Fruit fly (Drosophila melanogaster) whole organism, pupa: ENCODE results near the gene Sp7.

Experiments used
- CG10348 ChIP-seq: fragments of 200-800 bp; sonication (Bioruptor generic); IDR thresholded peaks from 2 replicates; pipeline ENCODE4 v1.3.6; 2022; ENCODE audit warnings: missing biosample characterization, missing genetic modification characterization
- CG12605 ChIP-seq: fragments of 200-800 bp; sonication (Bioruptor generic); IDR thresholded peaks from 2 replicates; pipeline ENCODE4 v1.3.6; 2022; ENCODE audit warnings: missing biosample characterization, missing genetic modification characterization
- CG13204 ChIP-seq: fragments of 200-800 bp; sonication (Bioruptor generic); optimal IDR thresholded peaks from 2 replicates; lab custom pipeline; 2018; ENCODE audit warnings: missing biosample characterization, mild to moderate bottlenecking, missing genetic modification characterization, moderate library complexity
- CG14655 ChIP-seq: fragments of 200-800 bp; sonication (Bioruptor generic); optimal IDR thresholded peaks from 3 replicates; lab custom pipeline; 2017; ENCODE audit warnings: mild to moderate bottlenecking, missing biosample characterization, missing genetic modification reagents, missing genetic modification characterization
- CG15710 ChIP-seq: fragments of 200-800 bp; sonication (Bioruptor generic); optimal IDR thresholded peaks from 2 replicates; lab custom pipeline; 2018; ENCODE audit warnings: missing biosample characterization, mild to moderate bottlenecking, missing genetic modification characterization, moderate library complexity
- CG17806 ChIP-seq: fragments of 200-800 bp; sonication (Bioruptor generic); optimal IDR thresholded peaks from 2 replicates; lab custom pipeline; 2018; ENCODE audit warnings: missing biosample characterization, mild to moderate bottlenecking, missing genetic modification characterization, moderate library complexity
- CG32121 ChIP-seq: fragments of 200-800 bp; sonication (Bioruptor generic); IDR thresholded peaks from 2 replicates; pipeline ENCODE4 v1.3.6; 2022; ENCODE audit warnings: missing biosample characterization, missing genetic modification characterization
- CG34367 ChIP-seq: fragments of 200-800 bp; sonication (Bioruptor generic); optimal IDR thresholded peaks from 2 replicates; lab custom pipeline; 2018; ENCODE audit warnings: missing biosample characterization, mild to moderate bottlenecking, missing genetic modification characterization
- CG4496 ChIP-seq: fragments of 200-800 bp; sonication (Bioruptor generic); IDR thresholded peaks from 3 replicates; pipeline ENCODE4 v1.3.6; 2022; ENCODE audit warnings: missing biosample characterization, missing genetic modification characterization
- CG8159 ChIP-seq: fragments of 200-800 bp; sonication (Bioruptor generic); optimal IDR thresholded peaks from 3 replicates; lab custom pipeline; 2018; ENCODE audit warnings: missing biosample characterization, mild to moderate bottlenecking, missing genetic modification characterization, moderate library complexity
- CG8301 ChIP-seq: fragments of 200-800 bp; sonication (Bioruptor generic); optimal IDR thresholded peaks from 2 replicates; lab custom pipeline; 2018; ENCODE audit warnings: missing biosample characterization, mild to moderate bottlenecking, missing genetic modification characterization
- CG9948 ChIP-seq: fragments of 200-800 bp; sonication (Bioruptor generic); optimal IDR thresholded peaks from 2 replicates; lab custom pipeline; 2018; ENCODE audit warnings: missing biosample characterization, mild to moderate bottlenecking, missing genetic modification characterization, moderate library complexity
- D1 ChIP-seq: fragments of 200-800 bp; sonication (Bioruptor generic); optimal IDR thresholded peaks from 2 replicates; lab custom pipeline; 2018; ENCODE audit warnings: missing biosample characterization, mild to moderate bottlenecking, missing genetic modification characterization, moderate library complexity
- EcR ChIP-seq: fragments of 200-800 bp; sonication (Bioruptor generic); optimal IDR thresholded peaks from 3 replicates; lab custom pipeline; 2019; ENCODE audit warnings: missing biosample characterization, missing genetic modification characterization, mild to moderate bottlenecking, moderate library complexity, missing genetic modification reagents
- Ets98B ChIP-seq: fragments of 200-800 bp; sonication (Bioruptor generic); IDR thresholded peaks from 2 replicates; pipeline ENCODE4 v1.3.6; 2022; ENCODE audit warnings: missing biosample characterization, missing genetic modification characterization
- Pif1A ChIP-seq: fragments of 200-800 bp; sonication (Bioruptor generic); optimal IDR thresholded peaks from 3 replicates; lab custom pipeline; 2016; ENCODE audit warnings: missing biosample characterization, missing genetic modification characterization
- Pif1B ChIP-seq: fragments of 200-800 bp; sonication (Bioruptor generic); optimal IDR thresholded peaks from 3 replicates; lab custom pipeline; 2016; ENCODE audit warnings: missing biosample characterization, missing genetic modification characterization
- Snoo ChIP-seq: fragments of 200-800 bp; sonication (Bioruptor generic); optimal IDR thresholded peaks from 3 replicates; lab custom pipeline; 2017; ENCODE audit warnings: missing biosample characterization, mild to moderate bottlenecking, missing genetic modification characterization, inconsistent platforms
- fd96Ca ChIP-seq: fragments of 200-800 bp; sonication (Bioruptor generic); IDR thresholded peaks from 3 replicates; pipeline ENCODE4 v1.3.6; 2022; ENCODE audit warnings: missing biosample characterization, missing genetic modification characterization
- gl ChIP-seq: fragments of 200-800 bp; sonication (Bioruptor generic); optimal IDR thresholded peaks from 2 replicates; lab custom pipeline; 2018; ENCODE audit warnings: missing biosample characterization, mild to moderate bottlenecking, missing genetic modification characterization
- rn ChIP-seq: fragments of 200-800 bp; sonication (Bioruptor generic); IDR thresholded peaks from 2 replicates; pipeline ENCODE4 v1.3.6; 2022; ENCODE audit warnings: missing biosample characterization, missing genetic modification characterization

Sp7 gene

dm6 chr3R:7759486-7759885 is at the start of gene Sp7:
TSS of gene Sp7 (plus strand) at chr3R:7759786.
- TF ChIP-seq CG10348 (no peak), Ets98B (GFP tag; lab: Robert Waterston, UW) (no peak), CG8301 (no peak), Pif1B (GFP tag; lab: Kevin White, UChicago) (no peak), Pif1A (no peak)
- TF ChIP-seq, all 21 proteins: peak for 0

dm6 chr3R:7719990-7720389 is 39.6 kb upstream of the Sp7 start:
- TF ChIP-seq D1, result no peak
- TF ChIP-seq CG32121, result no peak
- no peak for TF ChIP-seq CG8159 (tag; lab: Kevin White, UChicago)
- TF ChIP-seq gl (tag; lab: Kevin White, UChicago), result no peak
- TF ChIP-seq CG17806 (tag; lab: Kevin White, UChicago), result no peak
- TF ChIP-seq Pif1A, result no peak
- no peak for TF ChIP-seq CG10348
- no peak for TF ChIP-seq EcR
- TF ChIP-seq CG15710 (tag; lab: Kevin White, UChicago), result no peak
- TF ChIP-seq CG4496 (GFP tag; lab: Robert Waterston, UW), result no peak
- no peak for TF ChIP-seq CG34367 (tag; lab: Kevin White, UChicago)
- no peak for TF ChIP-seq CG9948 (tag; lab: Kevin White, UChicago)
- TF ChIP-seq Snoo (tag; lab: Kevin White, UChicago), result no peak
- no peak for TF ChIP-seq rn (GFP tag; lab: Robert Waterston, UW)
- TF ChIP-seq CG12605 (GFP tag; lab: Robert Waterston, UW), result no peak

- TF ChIP-seq gl (tag; lab: Kevin White, UChicago), result no peak
- no peak for TF ChIP-seq CG34367 (tag; lab: Kevin White, UChicago)
- no peak for TF ChIP-seq D1
- no peak for TF ChIP-seq CG13204 (GFP tag; lab: Kevin White, UChicago)
- no peak for TF ChIP-seq EcR
- TF ChIP-seq CG32121, result no peak
- TF ChIP-seq CG14655 (GFP tag; lab: Kevin White, UChicago), result no peak
- no peak for TF ChIP-seq Ets98B (GFP tag; lab: Robert Waterston, UW)
- TF ChIP-seq CG9948 (tag; lab: Kevin White, UChicago), result no peak
- no peak for TF ChIP-seq Pif1B (GFP tag; lab: Kevin White, UChicago)
- TF ChIP-seq CG4496 (GFP tag; lab: Robert Waterston, UW), result no peak
- TF ChIP-seq CG12605 (GFP tag; lab: Robert Waterston, UW), result no peak
- no peak for TF ChIP-seq CG8159 (tag; lab: Kevin White, UChicago)
- no peak for TF ChIP-seq Snoo (tag; lab: Kevin White, UChicago)
- TF ChIP-seq, all 21 proteins: peak for 0
These were observed 37.5 kb upstream of the Sp7 start, which contains the start of gene CG2616 for dm6 chr3R:7722117-7722516. TSS of gene CG2616 (plus strand) at chr3R:7722417.

dm6 chr3R:7739463-7739862 is 20.1 kb upstream of the Sp7 start, which contains the start of gene CG43254:
TSS of gene CG43254 (minus strand) at chr3R:7739563.
- no peak for TF ChIP-seq CG13204 (GFP tag; lab: Kevin White, UChicago)

- peak; percentile 54; the same call in 1 of the 3 replicates for TF ChIP-seq CG4496 (GFP tag; lab: Robert Waterston, UW)
- TF ChIP-seq CG17806 (tag; lab: Kevin White, UChicago), result no peak
- peak; percentile 45 for TF ChIP-seq CG8159 (tag; lab: Kevin White, UChicago)
- peak; percentile 74 for TF ChIP-seq CG12605 (GFP tag; lab: Robert Waterston, UW)
- no peak for TF ChIP-seq EcR
- no peak for TF ChIP-seq CG10348
- TF ChIP-seq CG9948 (tag; lab: Kevin White, UChicago), result no peak
- TF ChIP-seq rn (GFP tag; lab: Robert Waterston, UW), result no peak
- peak; percentile 12 for TF ChIP-seq Pif1B (GFP tag; lab: Kevin White, UChicago)
- TF ChIP-seq fd96Ca (GFP tag; lab: Robert Waterston, UW), result no peak
- TF ChIP-seq CG8301, result peak; percentile 35
- TF ChIP-seq CG32121, result no peak
- no peak for TF ChIP-seq D1
- TF ChIP-seq CG34367 (tag; lab: Kevin White, UChicago), result peak; percentile 31
- TF ChIP-seq gl (tag; lab: Kevin White, UChicago), result no peak
- TF ChIP-seq Pif1A, result no peak
- no peak for TF ChIP-seq CG13204 (GFP tag; lab: Kevin White, UChicago)
- peak; percentile 14 for TF ChIP-seq CG15710 (tag; lab: Kevin White, UChicago)
- peak; percentile 50 for TF ChIP-seq Ets98B (GFP tag; lab: Robert Waterston, UW)
- peak; percentile 48 for TF ChIP-seq CG14655 (GFP tag; lab: Kevin White, UChicago)
- no peak for TF ChIP-seq Snoo (tag; lab: Kevin White, UChicago)
These were observed 9.6 kb upstream of the Sp7 start, which contains the start of gene pyd3 for dm6 chr3R:7749993-7750392. TSS of gene pyd3 (minus strand) at chr3R:7750079.

- peak; percentile 66; the same call in 2 of the 3 replicates for TF ChIP-seq CG4496 (GFP tag; lab: Robert Waterston, UW)
- TF ChIP-seq fd96Ca (GFP tag; lab: Robert Waterston, UW), result peak; percentile 16; the same call in 1 of the 3 replicates
- no peak for TF ChIP-seq CG15710 (tag; lab: Kevin White, UChicago)
- peak; percentile 37 for TF ChIP-seq CG34367 (tag; lab: Kevin White, UChicago)
- peak; percentile 21 for TF ChIP-seq CG8159 (tag; lab: Kevin White, UChicago)
- TF ChIP-seq CG8301, result peak; percentile 6
- TF ChIP-seq CG14655 (GFP tag; lab: Kevin White, UChicago), result peak; percentile 44
- no peak for TF ChIP-seq CG9948 (tag; lab: Kevin White, UChicago)
- no peak for TF ChIP-seq Snoo (tag; lab: Kevin White, UChicago)
- no peak for TF ChIP-seq EcR
- TF ChIP-seq CG13204 (GFP tag; lab: Kevin White, UChicago), result peak; percentile 2
- no peak for TF ChIP-seq Pif1B (GFP tag; lab: Kevin White, UChicago)
These were observed 6.1 kb upstream of the Sp7 start for dm6 chr3R:7753518-7753917.
